Fruit fly (Drosophila melanogaster) whole organism, pupa: ENCODE results near the gene Pde11.

Source experiments
- CG10348 ChIP-seq: fragments of 200-800 bp; sonication (Bioruptor generic); IDR thresholded peaks from 2 replicates; pipeline ENCODE4 v1.3.6; 2022; ENCODE audit warnings: missing biosample characterization, missing genetic modification characterization
- CG32121 ChIP-seq: fragments of 200-800 bp; sonication (Bioruptor generic); IDR thresholded peaks from 2 replicates; pipeline ENCODE4 v1.3.6; 2022; ENCODE audit warnings: missing biosample characterization, missing genetic modification characterization
- CG4496 ChIP-seq: fragments of 200-800 bp; sonication (Bioruptor generic); IDR thresholded peaks from 3 replicates; pipeline ENCODE4 v1.3.6; 2022; ENCODE audit warnings: missing biosample characterization, missing genetic modification characterization
- CG8159 ChIP-seq: fragments of 200-800 bp; sonication (Bioruptor generic); optimal IDR thresholded peaks from 3 replicates; lab custom pipeline; 2018; ENCODE audit warnings: missing biosample characterization, mild to moderate bottlenecking, missing genetic modification characterization, moderate library complexity
- CG9948 ChIP-seq: fragments of 200-800 bp; sonication (Bioruptor generic); optimal IDR thresholded peaks from 2 replicates; lab custom pipeline; 2018; ENCODE audit warnings: missing biosample characterization, mild to moderate bottlenecking, missing genetic modification characterization, moderate library complexity
- EcR ChIP-seq: fragments of 200-800 bp; sonication (Bioruptor generic); optimal IDR thresholded peaks from 3 replicates; lab custom pipeline; 2019; ENCODE audit warnings: missing biosample characterization, missing genetic modification characterization, mild to moderate bottlenecking, moderate library complexity, missing genetic modification reagents
- Pif1A ChIP-seq: fragments of 200-800 bp; sonication (Bioruptor generic); optimal IDR thresholded peaks from 3 replicates; lab custom pipeline; 2016; ENCODE audit warnings: missing biosample characterization, missing genetic modification characterization
- gl ChIP-seq: fragments of 200-800 bp; sonication (Bioruptor generic); optimal IDR thresholded peaks from 2 replicates; lab custom pipeline; 2018; ENCODE audit warnings: missing biosample characterization, mild to moderate bottlenecking, missing genetic modification characterization

DNA sequence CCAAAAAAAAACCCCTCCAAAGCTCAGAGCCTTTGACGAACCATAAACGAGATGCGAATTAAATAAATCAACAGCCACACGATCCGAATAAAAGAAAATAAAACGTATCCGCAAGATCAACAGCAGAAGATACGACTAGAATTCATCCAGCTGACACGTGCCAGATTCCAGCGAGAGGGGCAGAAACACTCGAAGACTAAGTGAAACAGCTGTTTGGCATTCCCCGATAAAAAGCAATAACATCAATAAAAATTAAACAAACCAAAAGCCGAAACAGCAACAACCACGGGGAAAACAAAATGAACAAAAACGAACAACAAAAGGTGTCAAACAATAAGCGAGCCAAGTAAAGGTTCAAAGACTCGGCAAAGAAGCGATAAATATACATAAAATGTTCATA, 31.1 kb downstream of the Pde11 start:
- TF ChIP-seq CG8159, result no peak
- TF ChIP-seq EcR (GFP tag; lab: Kevin White, UChicago), result no peak
- TF ChIP-seq CG4496 (GFP tag; lab: Robert Waterston, UW), result no peak
- no peak for TF ChIP-seq CG32121 (GFP tag; lab: Robert Waterston, UW)
- TF ChIP-seq CG9948, result no peak
- TF ChIP-seq CG10348 (GFP tag; lab: Robert Waterston, UW), result no peak
- no peak for TF ChIP-seq Pif1A
- TF ChIP-seq gl (tag; lab: Kevin White, UChicago), result no peak
